Fruit fly (Drosophila melanogaster): ENCODE results near the gene CG9399.

CG9399 gene

DNA sequence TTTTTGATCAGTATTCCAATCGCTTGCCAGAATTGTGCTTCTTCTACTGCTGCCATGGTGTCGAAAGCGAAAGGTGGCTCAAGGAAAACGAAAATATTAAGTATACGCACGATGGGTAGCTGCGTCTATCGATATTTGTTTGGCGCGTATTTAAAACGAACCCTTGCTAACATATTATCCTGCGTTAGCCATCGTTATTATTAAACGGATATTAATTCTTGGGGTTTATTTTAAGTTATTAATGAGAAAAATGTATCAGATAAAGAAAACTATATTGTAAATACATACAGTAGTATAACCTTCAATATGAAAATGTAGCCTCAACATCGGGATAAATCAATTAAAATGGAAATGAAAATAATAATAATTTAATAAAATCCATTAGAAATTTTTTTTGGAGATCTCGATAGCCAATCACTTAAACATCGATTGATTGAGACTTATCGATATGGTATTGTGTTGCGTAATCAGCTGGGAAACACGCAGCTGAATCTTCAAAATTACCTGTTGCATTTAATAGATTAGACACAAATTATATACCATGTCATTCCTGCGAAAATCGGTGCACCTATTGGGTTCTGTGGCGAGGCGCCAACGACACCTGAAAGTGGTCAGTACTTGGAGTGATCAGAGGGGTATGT lies 18.6 kb downstream of the CG9399 start, which contains the start of the genes CG9386 and BckdhA (continued):
- no peak for TF ChIP-seq BtbVII (GFP tag; optimal IDR thresholded peaks at IDR 0.05)
- peak; percentile 71 for TF ChIP-seq hbn (GFP tag; IDR thresholded peaks at IDR 0.05; ENCODE audit: partially characterized antibody)
- TF ChIP-seq da (GFP tag; optimal IDR thresholded peaks at IDR 0.05), result no peak
- TF ChIP-seq nerfin-2 (GFP tag; IDR thresholded peaks at IDR 0.05; ENCODE audit: partially characterized antibody), result peak; percentile 60; the same call in 1 of the 2 replicates
- peak; percentile 59; the same call in 1 of the 2 replicates for TF ChIP-seq sob (GFP tag; IDR thresholded peaks at IDR 0.05)
- peak; percentile 89 for TF ChIP-seq CG3995 (GFP tag; optimal IDR thresholded peaks at IDR 0.05)
- TF ChIP-seq Nf-YC (tag; optimal IDR thresholded peaks at IDR 0.05), result peak; percentile 62
- TF ChIP-seq CG12104 (GFP tag; optimal IDR thresholded peaks at IDR 0.05), result peak; percentile 53
- TF ChIP-seq CG17802 (tag; optimal IDR thresholded peaks at IDR 0.05), result no peak
- peak; percentile 59 for TF ChIP-seq CG13296 (GFP tag; optimal IDR thresholded peaks at IDR 0.05)
- TF ChIP-seq pan (optimal IDR thresholded peaks at IDR 0.05), result no peak
- peak in 1 of 2 experiments; percentile 55 for TF ChIP-seq pan (GFP tag; optimal IDR thresholded peaks at IDR 0.05 in 1 of 2, IDR thresholded peaks at IDR 0.05 in 1 of 2)
- peak; percentile 28 for TF ChIP-seq CG8089 (GFP tag; optimal IDR thresholded peaks at IDR 0.05)
- peak; percentile 53; the same call in 1 of the 3 replicates for TF ChIP-seq ci (GFP tag; IDR thresholded peaks at IDR 0.05)
- TF ChIP-seq cato (GFP tag; optimal IDR thresholded peaks at IDR 0.05; ENCODE audit: borderline replicate concordance), result peak; percentile 17
- TF ChIP-seq CG3065 (GFP tag; optimal IDR thresholded peaks at IDR 0.05), result no peak
- peak; percentile 77 for TF ChIP-seq CG9437 (GFP tag; optimal IDR thresholded peaks at IDR 0.05)
- peak; percentile 41; the same call in 1 of the 2 replicates for TF ChIP-seq bbx (GFP tag; IDR thresholded peaks at IDR 0.05; ENCODE audit: partially characterized antibody)
- peak; percentile 83 for TF ChIP-seq E2f2 (GFP tag; IDR thresholded peaks at IDR 0.05)
- TF ChIP-seq dmrt11E (tag; optimal IDR thresholded peaks at IDR 0.05), result peak; percentile 0
- TF ChIP-seq CG34376 (GFP tag; optimal IDR thresholded peaks at IDR 0.05), result peak; percentile 46
- peak; percentile 75 for TF ChIP-seq mam (GFP tag; optimal IDR thresholded peaks at IDR 0.05)
- peak; percentile 72 for TF ChIP-seq Rfx (GFP tag; IDR thresholded peaks at IDR 0.05)
- no peak for TF ChIP-seq GATAe (GFP tag; conservative IDR thresholded peaks at IDR 0.05)
- peak; percentile 17 for TF ChIP-seq CG33213 (GFP tag; optimal IDR thresholded peaks at IDR 0.05)
- peak; percentile 35 for TF ChIP-seq Ssrp (tag; optimal IDR thresholded peaks at IDR 0.05)
- peak; percentile 32 for TF ChIP-seq Hmx (GFP tag; optimal IDR thresholded peaks at IDR 0.05)
- TF ChIP-seq CG3163 (GFP tag; optimal IDR thresholded peaks at IDR 0.05), result peak; percentile 14
- TF ChIP-seq CG15073 (GFP tag; optimal IDR thresholded peaks at IDR 0.05), result no peak
- TF ChIP-seq Bteb2 (GFP tag; optimal IDR thresholded peaks at IDR 0.05), result peak; percentile 35
- TF ChIP-seq tgo (GFP tag; IDR thresholded peaks at IDR 0.05), result peak; percentile 39; the same call in 1 of the 3 replicates
- no peak for TF ChIP-seq Camta (GFP tag; optimal IDR thresholded peaks at IDR 0.05)
- no peak for TF ChIP-seq CG10565 (GFP tag; optimal IDR thresholded peaks at IDR 0.05)
- peak; percentile 31 for TF ChIP-seq fd96Cb (tag; optimal IDR thresholded peaks at IDR 0.05)
- TF ChIP-seq Nf-YB (GFP tag; optimal IDR thresholded peaks at IDR 0.05), result peak; percentile 0
- TF ChIP-seq vvl (GFP tag; IDR thresholded peaks at IDR 0.05), result peak; percentile 74
- peak; percentile 38 for TF ChIP-seq D19A (tag; optimal IDR thresholded peaks at IDR 0.05)
- TF ChIP-seq CG12071 (GFP tag; optimal IDR thresholded peaks at IDR 0.05), result no peak
- TF ChIP-seq CG1602 (GFP tag; optimal IDR thresholded peaks at IDR 0.05), result peak; percentile 30
- TF ChIP-seq CG8944 (GFP tag; optimal IDR thresholded peaks at IDR 0.05), result peak; percentile 55
- TF ChIP-seq shn (GFP tag; optimal IDR thresholded peaks at IDR 0.05), result peak; percentile 42
- 0 out of 3 replicates have a peak, but pooled peaks have one; percentile 5 for TF ChIP-seq Opbp (GFP tag; IDR thresholded peaks at IDR 0.05; ENCODE audit: partially characterized antibody)
- TF ChIP-seq ranshi (GFP tag; IDR thresholded peaks at IDR 0.05), result 0 out of 2 replicates have a peak, but pooled peaks have one; percentile 26
- TF ChIP-seq Doc2 (GFP tag; IDR thresholded peaks at IDR 0.05), result no peak
- peak; percentile 30 for TF ChIP-seq CG12744 (GFP tag; optimal IDR thresholded peaks at IDR 0.05)
- peak; percentile 63; the same call in 2 of the 3 replicates for TF ChIP-seq CG14860 (GFP tag; IDR thresholded peaks at IDR 0.05; ENCODE audit: partially characterized antibody)
- TF ChIP-seq crol (GFP tag; IDR thresholded peaks at IDR 0.05), result no peak
- TF ChIP-seq Deaf1 (tag; optimal IDR thresholded peaks at IDR 0.05), result no peak
- peak; percentile 80 for TF ChIP-seq CG9932 (GFP tag; IDR thresholded peaks at IDR 0.05)
- TF ChIP-seq pum (GFP tag; optimal IDR thresholded peaks at IDR 0.05), result peak; percentile 34

Measured in whole organism, embryonic.